Fruit fly (Drosophila melanogaster) whole organism, embryonic: Measurements from ENCODE around the gene Dpy-30L1.

Experiments used
- ATbp ChIP-seq: fragments of 200-800 bp; sonication (Bioruptor generic); optimal IDR thresholded peaks from 2 replicates; lab custom pipeline; 2017; ENCODE audit warnings: missing biosample characterization, mild to moderate bottlenecking, missing genetic modification characterization, missing genetic modification reagents
- CG11696 ChIP-seq: fragments of 200-800 bp; sonication (Bioruptor generic); IDR thresholded peaks from 2 replicates; pipeline ENCODE4 v1.3.6; 2022; ENCODE audit warnings: missing biosample characterization, missing genetic modification characterization
- CG1602 ChIP-seq: fragments of 200-800 bp; sonication (Bioruptor generic); optimal IDR thresholded peaks from 3 replicates; lab custom pipeline; 2016; ENCODE audit warnings: missing biosample characterization, missing genetic modification characterization
- CG17612 ChIP-seq: fragments of 200-800 bp; sonication (Bioruptor generic); IDR thresholded peaks from 2 replicates; pipeline ENCODE4 v1.3.6; 2022; ENCODE audit warnings: missing biosample characterization, missing genetic modification characterization
- CG17912 ChIP-seq: fragments of 200-800 bp; sonication (Bioruptor generic); optimal IDR thresholded peaks from 2 replicates; lab custom pipeline; 2018; ENCODE audit warnings: missing biosample characterization, mild to moderate bottlenecking, missing genetic modification characterization
- CG2120 ChIP-seq: fragments of 200-800 bp; sonication (Bioruptor generic); optimal IDR thresholded peaks from 3 replicates; lab custom pipeline; 2016; ENCODE audit warnings: missing biosample characterization, missing genetic modification characterization
- CG31388 ChIP-seq: fragments of 200-800 bp; sonication (Bioruptor generic); optimal IDR thresholded peaks from 2 replicates; lab custom pipeline; 2016; ENCODE audit warnings: missing biosample characterization, missing genetic modification characterization
- CG34224 ChIP-seq: fragments of 200-800 bp; sonication (Bioruptor generic); IDR thresholded peaks from 3 replicates; pipeline ENCODE4 v1.3.6; 2022; ENCODE audit warnings: missing biosample characterization, missing genetic modification characterization; ENCODE audit not compliant: partially characterized antibody
- CG4282 ChIP-seq: fragments of 200-800 bp; sonication (Bioruptor generic); optimal IDR thresholded peaks from 2 replicates; lab custom pipeline; 2016; ENCODE audit warnings: missing biosample characterization, missing genetic modification characterization
- CG5245 ChIP-seq: fragments of 200-800 bp; sonication (Bioruptor generic); optimal IDR thresholded peaks from 3 replicates; lab custom pipeline; 2016; ENCODE audit warnings: missing biosample characterization, missing genetic modification characterization
- CG6765 ChIP-seq: fragments of 200-800 bp; sonication (Bioruptor generic); optimal IDR thresholded peaks from 3 replicates; lab custom pipeline; 2017; ENCODE audit warnings: missing biosample characterization, mild to moderate bottlenecking, missing genetic modification characterization
- CG6813 ChIP-seq: fragments of 200-800 bp; sonication (Bioruptor generic); optimal IDR thresholded peaks from 2 replicates; lab custom pipeline; 2017; ENCODE audit warnings: missing biosample characterization, missing genetic modification characterization, mild to moderate bottlenecking, moderate library complexity, missing genetic modification reagents
- CoRest ChIP-seq: fragments of 200-800 bp; sonication (Bioruptor generic); optimal IDR thresholded peaks from 3 replicates; lab custom pipeline; 2018; ENCODE audit warnings: missing biosample characterization, mild to moderate bottlenecking, missing genetic modification characterization, moderate library complexity
- D ChIP-seq, 2 experiments: fragments of 200-800 bp in 1 of 2; fragments of >200 bp in 1 of 2; sonication (Bioruptor generic) in 1 of 2; optimal IDR thresholded peaks; 2 replicates in 1 of 2; 3 replicates in 1 of 2; lab custom pipeline; 2017; ENCODE audit warnings: mild to moderate bottlenecking in 1 of 2, missing biosample characterization in 1 of 2, missing genetic modification characterization in 1 of 2, missing genetic modification reagents in 1 of 2
- Dek ChIP-seq: fragments of 200-800 bp; sonication (Bioruptor generic); optimal IDR thresholded peaks from 3 replicates; lab custom pipeline; 2019; ENCODE audit warnings: missing biosample characterization, mild to moderate bottlenecking, missing genetic modification characterization, moderate library complexity
- Dip3 ChIP-seq: fragments of 200-800 bp; sonication (Bioruptor generic); optimal IDR thresholded peaks from 3 replicates; lab custom pipeline; 2016; ENCODE audit warnings: missing biosample characterization, missing genetic modification characterization
- Hey ChIP-seq: fragments of 200-800 bp; sonication (Bioruptor generic); optimal IDR thresholded peaks from 3 replicates; lab custom pipeline; 2018; ENCODE audit warnings: missing biosample characterization, mild to moderate bottlenecking, missing genetic modification characterization
- MBD-R2 ChIP-seq: fragments of 200-800 bp; sonication (Bioruptor generic); IDR thresholded peaks from 2 replicates; pipeline ENCODE4 v1.3.6; 2022; ENCODE audit warnings: missing biosample characterization, missing genetic modification characterization
- Myb ChIP-seq: fragments of 200-800 bp; sonication (Bioruptor generic); optimal IDR thresholded peaks from 2 replicates; lab custom pipeline; 2016; ENCODE audit warnings: missing biosample characterization, missing genetic modification characterization
- Ptx1 ChIP-seq: fragments of 200-800 bp; sonication (Bioruptor generic); IDR thresholded peaks from 2 replicates; pipeline ENCODE4 v1.3.6; 2022; ENCODE audit warnings: missing biosample characterization, missing genetic modification characterization
- Ravus ChIP-seq: fragments of 200-800 bp; sonication (Bioruptor generic); IDR thresholded peaks from 2 replicates; pipeline ENCODE4 v1.3.6; 2022; ENCODE audit warnings: missing biosample characterization, missing genetic modification characterization
- Scr ChIP-seq: fragments of 200-800 bp; sonication (Bioruptor generic); IDR thresholded peaks from 2 replicates; pipeline ENCODE4 v1.3.6; 2022; ENCODE audit warnings: missing biosample characterization, missing genetic modification characterization; ENCODE audit not compliant: partially characterized antibody
- Side ChIP-seq: fragments of 200-800 bp; sonication (Bioruptor generic); optimal IDR thresholded peaks from 2 replicates; lab custom pipeline; 2016; ENCODE audit warnings: missing biosample characterization, missing genetic modification characterization
- Ssrp ChIP-seq: fragments of 200-800 bp; sonication (Bioruptor generic); optimal IDR thresholded peaks from 2 replicates; lab custom pipeline; 2018; ENCODE audit warnings: missing biosample characterization, mild to moderate bottlenecking, missing genetic modification characterization, moderate library complexity
- Stat92E ChIP-seq, 3 experiments: fragments of >200 bp in 2 of 3; fragments of 200-800 bp in 1 of 3; sonication (Bioruptor generic) in 1 of 3; optimal IDR thresholded peaks; 2 replicates each; lab custom pipeline; 2017 to 2019; ENCODE audit warnings: missing biosample characterization in 3 of 3, missing genetic modification characterization in 3 of 3, mild to moderate bottlenecking in 1 of 3, moderate library complexity in 1 of 3
- Trl ChIP-seq, 3 experiments: fragments of >200 bp in 2 of 3; fragments of 200-800 bp in 1 of 3; sonication (Bioruptor generic) in 1 of 3; optimal IDR thresholded peaks; 2 replicates in 1 of 3; 3 replicates in 2 of 3; lab custom pipeline; 2016 to 2017; ENCODE audit warnings: missing biosample characterization in 1 of 3, missing genetic modification characterization in 1 of 3
- Xrp1 ChIP-seq: fragments of 200-800 bp; sonication (Bioruptor generic); IDR thresholded peaks from 2 replicates; pipeline ENCODE4 v1.3.6; 2022; ENCODE audit warnings: missing biosample characterization, missing genetic modification characterization
- cwo ChIP-seq: fragments of 200-800 bp; sonication (Bioruptor generic); optimal IDR thresholded peaks from 3 replicates; lab custom pipeline; 2017; ENCODE audit warnings: missing biosample characterization, missing genetic modification characterization, mild to moderate bottlenecking, moderate library complexity, missing genetic modification reagents
- disco-r ChIP-seq: fragments of 200-800 bp; sonication (Bioruptor generic); optimal IDR thresholded peaks from 2 replicates; lab custom pipeline; 2016; ENCODE audit warnings: missing biosample characterization, missing genetic modification characterization
- ewg ChIP-seq: fragments of 200-800 bp; sonication (Bioruptor generic); optimal IDR thresholded peaks from 3 replicates; lab custom pipeline; 2017; ENCODE audit warnings: mild to moderate bottlenecking, missing biosample characterization, missing genetic modification reagents, missing genetic modification characterization
- fru ChIP-seq: fragments of >200 bp; optimal IDR thresholded peaks from 2 replicates; lab custom pipeline; 2017
- gem ChIP-seq: fragments of 200-800 bp; sonication (Bioruptor generic); optimal IDR thresholded peaks from 2 replicates; lab custom pipeline; 2019; ENCODE audit warnings: missing biosample characterization, mild to moderate bottlenecking, missing genetic modification characterization, moderate library complexity
- gro ChIP-seq: fragments of 200-800 bp; sonication (Bioruptor generic); optimal IDR thresholded peaks from 2 replicates; lab custom pipeline; 2016; ENCODE audit warnings: missing biosample characterization, missing genetic modification characterization
- hkb ChIP-seq, 2 experiments: fragments of 200-800 bp in 1 of 2; fragments of >200 bp in 1 of 2; sonication (Bioruptor generic) in 1 of 2; IDR thresholded peaks in 1 of 2; optimal IDR thresholded peaks in 1 of 2; 2 replicates each; pipeline versions ENCODE4 v1.3.6 to Lab custom; 2017 to 2022; ENCODE audit warnings: missing biosample characterization in 1 of 2, missing genetic modification characterization in 1 of 2
- hth ChIP-seq: fragments of >200 bp; optimal IDR thresholded peaks from 2 replicates; lab custom pipeline; 2017; ENCODE audit warnings: inconsistent platforms
- kay ChIP-seq: fragments of 200-800 bp; sonication (Bioruptor generic); optimal IDR thresholded peaks from 2 replicates; lab custom pipeline; 2016; ENCODE audit warnings: missing biosample characterization, missing genetic modification characterization
- maf-S ChIP-seq: fragments of 200-800 bp; sonication (Bioruptor generic); optimal IDR thresholded peaks from 2 replicates; lab custom pipeline; 2016; ENCODE audit warnings: missing biosample characterization, missing genetic modification characterization
- oc ChIP-seq: fragments of 200-800 bp; sonication (Bioruptor generic); optimal IDR thresholded peaks from 2 replicates; lab custom pipeline; 2018; ENCODE audit warnings: missing biosample characterization, mild to moderate bottlenecking, missing genetic modification characterization, moderate library complexity
- pb ChIP-seq: fragments of 200-800 bp; sonication (Bioruptor generic); optimal IDR thresholded peaks from 3 replicates; lab custom pipeline; 2016; ENCODE audit warnings: missing biosample characterization, missing genetic modification characterization
- peb ChIP-seq: fragments of 200-800 bp; sonication (Bioruptor generic); IDR thresholded peaks from 2 replicates; pipeline ENCODE4 v1.3.6; 2022; ENCODE audit warnings: missing biosample characterization, missing genetic modification characterization
- pita ChIP-seq: fragments of 200-800 bp; sonication (Bioruptor generic); optimal IDR thresholded peaks from 2 replicates; lab custom pipeline; 2017; ENCODE audit warnings: missing biosample characterization, mild to moderate bottlenecking, missing genetic modification characterization
- rib ChIP-seq: fragments of 200-800 bp; sonication (Bioruptor generic); IDR thresholded peaks from 2 replicates; pipeline ENCODE4 v1.3.6; 2022; ENCODE audit warnings: missing biosample characterization, missing genetic modification characterization
- schlank ChIP-seq: fragments of 200-800 bp; sonication (Bioruptor generic); optimal IDR thresholded peaks from 2 replicates; lab custom pipeline; 2018; ENCODE audit warnings: missing biosample characterization, mild to moderate bottlenecking, missing genetic modification characterization
- slou ChIP-seq: fragments of 200-800 bp; sonication (Bioruptor generic); optimal IDR thresholded peaks from 3 replicates; lab custom pipeline; 2016; ENCODE audit warnings: missing biosample characterization, missing genetic modification characterization
- stc ChIP-seq: fragments of 200-800 bp; sonication (Bioruptor generic); IDR thresholded peaks from 2 replicates; pipeline ENCODE4 v1.3.6; 2022; ENCODE audit warnings: missing biosample characterization, missing genetic modification characterization
- ttk ChIP-seq: fragments of 200-800 bp; sonication (Bioruptor generic); IDR thresholded peaks from 2 replicates; pipeline ENCODE4 v2.1.2; 2022; ENCODE audit warnings: missing biosample characterization, missing genetic modification characterization
- tx ChIP-seq: fragments of 200-800 bp; sonication (Bioruptor generic); optimal IDR thresholded peaks from 2 replicates; lab custom pipeline; 2016; ENCODE audit warnings: missing biosample characterization, missing genetic modification characterization
- unc-4 ChIP-seq: fragments of 200-800 bp; sonication (Bioruptor generic); IDR thresholded peaks from 2 replicates; pipeline ENCODE4 v1.3.6; 2022; ENCODE audit warnings: missing biosample characterization, missing genetic modification characterization; ENCODE audit not compliant: partially characterized antibody
- usp ChIP-seq: fragments of >200 bp; optimal IDR thresholded peaks from 2 replicates; lab custom pipeline; 2017; ENCODE audit warnings: missing biosample characterization, missing genetic modification characterization
- wek ChIP-seq: fragments of 200-800 bp; sonication (Bioruptor generic); optimal IDR thresholded peaks from 3 replicates; lab custom pipeline; 2018; ENCODE audit warnings: missing biosample characterization, mild to moderate bottlenecking, missing genetic modification characterization, moderate library complexity

The Dpy-30L1 gene

dm6 chr2L:10697992-10698391 lies 34.5 kb upstream of the Dpy-30L1 start, which contains the start of gene CG7300 (continued):
- TF ChIP-seq ttk (GFP tag; lab: Robert Waterston, UW), result no peak; the same call in 1 of the 2 replicates
- peak; percentile 39 for TF ChIP-seq oc
- TF ChIP-seq fru (lab: Kevin White, UChicago), result no peak
- peak; percentile 47 for TF ChIP-seq Dek (tag; lab: Kevin White, UChicago)
- no peak for TF ChIP-seq kay (GFP tag; lab: Kevin White, UChicago)
- TF ChIP-seq Stat92E (GFP tag; optimal IDR thresholded peaks at IDR 0.05; lab: Kevin White, UChicago), result no peak
- no peak for TF ChIP-seq CG5245
- TF ChIP-seq D (optimal IDR thresholded peaks at IDR 0.05; lab: Kevin White, UChicago), result no peak
- peak; percentile 0 for TF ChIP-seq D (GFP tag; optimal IDR thresholded peaks at IDR 0.05; lab: Kevin White, UChicago)
- no peak for TF ChIP-seq Trl (optimal IDR thresholded peaks at IDR 0.05; lab: Kevin White, UChicago)
- TF ChIP-seq Trl (GFP tag; optimal IDR thresholded peaks at IDR 0.05; lab: Kevin White, UChicago), result peak; percentile 32
- no peak for TF ChIP-seq Side (GFP tag; lab: Kevin White, UChicago)
- peak; percentile 31; the same call in 1 of the 2 replicates for TF ChIP-seq peb (GFP tag; lab: Robert Waterston, UW)
- no peak for TF ChIP-seq usp (GFP tag; lab: Kevin White, UChicago)
- peak; percentile 38; the same call in 1 of the 2 replicates for TF ChIP-seq CG11696 (GFP tag; lab: Robert Waterston, UW)
- peak; percentile 63 for TF ChIP-seq Ptx1 (GFP tag; lab: Robert Waterston, UW)
- no peak for TF ChIP-seq rib (GFP tag; lab: Robert Waterston, UW)
- no peak for TF ChIP-seq unc-4
- TF ChIP-seq tx (GFP tag; lab: Kevin White, UChicago), result no peak
- TF ChIP-seq CG6813, result peak; percentile 8
- TF ChIP-seq maf-S, result no peak
- no peak for TF ChIP-seq Scr (GFP tag; lab: Robert Waterston, UW)
- no peak for TF ChIP-seq Hey
- no peak for TF ChIP-seq disco-r (GFP tag; lab: Kevin White, UChicago)
- peak; percentile 68 for TF ChIP-seq Xrp1 (GFP tag; lab: Robert Waterston, UW)
- TF ChIP-seq MBD-R2, result no peak
- no peak for TF ChIP-seq CG17912 (GFP tag; lab: Kevin White, UChicago)
- TF ChIP-seq ewg (GFP tag; lab: Kevin White, UChicago), result no peak
- TF ChIP-seq Ssrp (tag; lab: Kevin White, UChicago), result peak; percentile 39
- TF ChIP-seq CG1602 (GFP tag; lab: Kevin White, UChicago), result peak; percentile 22
- no peak; the same call in 1 of the 2 replicates for TF ChIP-seq stc (GFP tag; lab: Robert Waterston, UW)
- no peak for TF ChIP-seq wek (GFP tag; lab: Kevin White, UChicago)
- TF ChIP-seq hkb (optimal IDR thresholded peaks at IDR 0.05; lab: Kevin White, UChicago), result no peak
- peak; percentile 64 for TF ChIP-seq hkb (GFP tag; IDR thresholded peaks at IDR 0.05; lab: Robert Waterston, UW)
- peak; percentile 29 for TF ChIP-seq ATbp (GFP tag; lab: Kevin White, UChicago)
- peak; percentile 75 for TF ChIP-seq gro (GFP tag; lab: Kevin White, UChicago)
- TF ChIP-seq gem, result peak; percentile 77
- TF ChIP-seq Dip3 (GFP tag; lab: Kevin White, UChicago), result peak; percentile 57
- TF ChIP-seq CG6765 (GFP tag; lab: Kevin White, UChicago), result no peak
- TF ChIP-seq pita (GFP tag; lab: Kevin White, UChicago), result no peak
- TF ChIP-seq Ravus (GFP tag; lab: Robert Waterston, UW), result peak; percentile 26; the same call in 1 of the 2 replicates
- TF ChIP-seq cwo (GFP tag; lab: Kevin White, UChicago), result peak; percentile 48
- peak; percentile 48 for TF ChIP-seq CoRest (tag; lab: Kevin White, UChicago)
- 0 out of 2 replicates have a peak, but pooled peaks have one; percentile 25 for TF ChIP-seq CG17612 (GFP tag; lab: Robert Waterston, UW)
- TF ChIP-seq Myb, result peak; percentile 3
- TF ChIP-seq CG34224 (GFP tag; lab: Robert Waterston, UW), result no peak
- TF ChIP-seq CG31388, result peak; percentile 27
- no peak for TF ChIP-seq CG4282
- TF ChIP-seq hth, result no peak
- TF ChIP-seq slou, result peak; percentile 21
- TF ChIP-seq CG2120 (GFP tag; lab: Kevin White, UChicago), result peak; percentile 83
- TF ChIP-seq pb (GFP tag; lab: Kevin White, UChicago), result peak; percentile 7
- TF ChIP-seq schlank (tag; lab: Kevin White, UChicago), result peak; percentile 8
